Fruit fly (Drosophila melanogaster) whole organism, embryonic: ENCODE results near the gene Pif1A.

Experiments used
- Ada2b ChIP-seq: fragments of 200-800 bp; sonication (Bioruptor generic); IDR thresholded peaks from 2 replicates; pipeline ENCODE4 v1.3.6; 2022; ENCODE audit warnings: missing biosample characterization, missing genetic modification characterization
- CG10979 ChIP-seq: fragments of 200-800 bp; sonication (Bioruptor generic); optimal IDR thresholded peaks from 2 replicates; lab custom pipeline; 2018; ENCODE audit warnings: missing biosample characterization, mild to moderate bottlenecking, missing genetic modification characterization, moderate library complexity
- CG13287 ChIP-seq: fragments of 200-800 bp; sonication (Bioruptor generic); IDR thresholded peaks from 2 replicates; pipeline ENCODE4 v1.3.6; 2022; ENCODE audit warnings: missing biosample characterization, missing genetic modification characterization; ENCODE audit not compliant: partially characterized antibody
- CG14441 ChIP-seq: fragments of 200-800 bp; sonication (Bioruptor generic); IDR thresholded peaks from 2 replicates; pipeline ENCODE4 v1.3.6; 2022; ENCODE audit warnings: missing biosample characterization, missing genetic modification characterization
- CG17361 ChIP-seq: fragments of 200-800 bp; sonication (Bioruptor generic); IDR thresholded peaks from 3 replicates; pipeline ENCODE4 v1.3.6; 2022; ENCODE audit warnings: missing biosample characterization, missing genetic modification characterization
- CG3065 ChIP-seq: fragments of 200-800 bp; sonication (Bioruptor generic); optimal IDR thresholded peaks from 2 replicates; lab custom pipeline; 2016; ENCODE audit warnings: missing biosample characterization, missing genetic modification characterization
- CG32532 ChIP-seq: fragments of 200-800 bp; sonication (Bioruptor generic); IDR thresholded peaks from 2 replicates; pipeline ENCODE4 v1.3.6; 2022; ENCODE audit warnings: missing biosample characterization, missing genetic modification characterization
- CG33213 ChIP-seq: fragments of 200-800 bp; sonication (Bioruptor generic); optimal IDR thresholded peaks from 3 replicates; lab custom pipeline; 2016; ENCODE audit warnings: missing biosample characterization, missing genetic modification characterization
- CG43689 ChIP-seq: fragments of 200-800 bp; sonication (Bioruptor generic); IDR thresholded peaks from 2 replicates; pipeline ENCODE4 v1.3.6; 2022; ENCODE audit warnings: missing biosample characterization, missing genetic modification characterization
- CG6813 ChIP-seq: fragments of 200-800 bp; sonication (Bioruptor generic); optimal IDR thresholded peaks from 2 replicates; lab custom pipeline; 2017; ENCODE audit warnings: missing biosample characterization, missing genetic modification characterization, mild to moderate bottlenecking, moderate library complexity, missing genetic modification reagents
- CG6854 ChIP-seq: fragments of 200-800 bp; sonication (Bioruptor generic); optimal IDR thresholded peaks from 3 replicates; lab custom pipeline; 2017; ENCODE audit warnings: missing biosample characterization, mild to moderate bottlenecking, missing genetic modification characterization
- CG7271 ChIP-seq: fragments of 200-800 bp; sonication (Bioruptor generic); optimal IDR thresholded peaks from 2 replicates; lab custom pipeline; 2018; ENCODE audit warnings: missing biosample characterization, mild to moderate bottlenecking, missing genetic modification characterization, moderate library complexity
- CG8765 ChIP-seq: fragments of 200-800 bp; sonication (Bioruptor generic); IDR thresholded peaks from 2 replicates; pipeline ENCODE4 v1.3.6; 2022; ENCODE audit warnings: missing biosample characterization, missing genetic modification characterization
- CG9727 ChIP-seq: fragments of 200-800 bp; sonication (Bioruptor generic); optimal IDR thresholded peaks from 3 replicates; lab custom pipeline; 2017; ENCODE audit warnings: missing biosample characterization, mild to moderate bottlenecking, missing genetic modification characterization
- CG9876 ChIP-seq: fragments of 200-800 bp; sonication (Bioruptor generic); optimal IDR thresholded peaks from 2 replicates; lab custom pipeline; 2016; ENCODE audit warnings: missing biosample characterization, missing genetic modification characterization
- CHES-1-like ChIP-seq: fragments of 200-800 bp; sonication (Bioruptor generic); optimal IDR thresholded peaks from 2 replicates; lab custom pipeline; 2016; ENCODE audit warnings: missing biosample characterization, missing genetic modification characterization
- Chrac-16 ChIP-seq: fragments of 200-800 bp; sonication (Bioruptor generic); optimal IDR thresholded peaks from 3 replicates; lab custom pipeline; 2016; ENCODE audit warnings: missing biosample characterization, missing genetic modification characterization
- Gug ChIP-seq: fragments of 200-800 bp; sonication (Bioruptor generic); IDR thresholded peaks from 4 replicates; pipeline ENCODE4 v1.3.6; 2022; ENCODE audit warnings: missing biosample characterization, missing genetic modification characterization
- H15 ChIP-seq: fragments of 200-800 bp; sonication (Bioruptor generic); IDR thresholded peaks from 3 replicates; pipeline ENCODE4 v1.3.6; 2022; ENCODE audit warnings: missing biosample characterization, missing genetic modification characterization
- Hr51 ChIP-seq, 2 experiments: fragments of 200-800 bp; sonication (Bioruptor generic); optimal IDR thresholded peaks; 2 replicates in 1 of 2; 3 replicates in 1 of 2; lab custom pipeline; 2016 to 2018; ENCODE audit warnings: missing biosample characterization in 2 of 2, missing genetic modification characterization in 2 of 2, mild to moderate bottlenecking in 1 of 2, moderate library complexity in 1 of 2
- Hsf ChIP-seq: fragments of 200-800 bp; sonication (Bioruptor generic); optimal IDR thresholded peaks from 3 replicates; lab custom pipeline; 2016; ENCODE audit warnings: missing biosample characterization, missing genetic modification characterization
- Jarid2 ChIP-seq: fragments of 200-800 bp; sonication (Bioruptor generic); optimal IDR thresholded peaks from 3 replicates; lab custom pipeline; 2017; ENCODE audit warnings: mild to moderate bottlenecking, missing biosample characterization, missing genetic modification reagents, missing genetic modification characterization
- Optix ChIP-seq: fragments of 200-800 bp; sonication (Bioruptor generic); IDR thresholded peaks from 3 replicates; pipeline ENCODE4 v1.3.6; 2022; ENCODE audit warnings: missing biosample characterization, missing genetic modification characterization
- Rfx ChIP-seq: fragments of 200-800 bp; sonication (Bioruptor generic); IDR thresholded peaks from 2 replicates; pipeline ENCODE4 v1.3.6; 2022; ENCODE audit warnings: missing biosample characterization, missing genetic modification characterization
- Rx ChIP-seq: fragments of 200-800 bp; sonication (Bioruptor generic); IDR thresholded peaks from 2 replicates; pipeline ENCODE4 v1.3.6; 2022; ENCODE audit warnings: missing biosample characterization, missing genetic modification characterization
- aop ChIP-seq: fragments of 200-800 bp; sonication (Bioruptor generic); IDR thresholded peaks from 2 replicates; pipeline ENCODE4 v1.3.6; 2022; ENCODE audit warnings: missing biosample characterization, missing genetic modification characterization
- bab2 ChIP-seq: fragments of 200-800 bp; sonication (Bioruptor generic); optimal IDR thresholded peaks from 2 replicates; lab custom pipeline; 2016; ENCODE audit warnings: missing biosample characterization, missing genetic modification characterization
- bcd ChIP-seq: fragments of 200-800 bp; sonication (Bioruptor generic); optimal IDR thresholded peaks from 2 replicates; lab custom pipeline; 2017; ENCODE audit warnings: missing biosample characterization, mild to moderate bottlenecking, missing genetic modification characterization
- cas ChIP-seq: fragments of 200-800 bp; sonication (Bioruptor generic); IDR thresholded peaks from 2 replicates; pipeline ENCODE4 v1.3.6; 2022; ENCODE audit warnings: missing biosample characterization, missing genetic modification characterization
- chinmo ChIP-seq: fragments of 200-800 bp; sonication (Bioruptor generic); IDR thresholded peaks from 4 replicates; pipeline ENCODE4 v1.3.6; 2022; ENCODE audit warnings: missing biosample characterization, missing genetic modification characterization; ENCODE audit not compliant: partially characterized antibody
- chn ChIP-seq: fragments of 200-800 bp; sonication (Bioruptor generic); optimal IDR thresholded peaks from 2 replicates; lab custom pipeline; 2016; ENCODE audit warnings: missing biosample characterization, missing genetic modification characterization
- exex ChIP-seq: fragments of 200-800 bp; sonication (Bioruptor generic); optimal IDR thresholded peaks from 4 replicates; lab custom pipeline; 2018; ENCODE audit warnings: missing biosample characterization, mild to moderate bottlenecking, missing genetic modification characterization, moderate library complexity
- hkb ChIP-seq, 2 experiments: fragments of 200-800 bp in 1 of 2; fragments of >200 bp in 1 of 2; sonication (Bioruptor generic) in 1 of 2; IDR thresholded peaks in 1 of 2; optimal IDR thresholded peaks in 1 of 2; 2 replicates each; pipeline versions ENCODE4 v1.3.6 to Lab custom; 2017 to 2022; ENCODE audit warnings: missing biosample characterization in 1 of 2, missing genetic modification characterization in 1 of 2
- lilli ChIP-seq: fragments of 200-800 bp; sonication (Bioruptor generic); optimal IDR thresholded peaks from 3 replicates; lab custom pipeline; 2016; ENCODE audit warnings: missing biosample characterization, missing genetic modification characterization
- org-1 ChIP-seq: fragments of 200-800 bp; sonication (Bioruptor generic); optimal IDR thresholded peaks from 2 replicates; lab custom pipeline; 2017; ENCODE audit warnings: missing biosample characterization, missing genetic modification characterization
- schlank ChIP-seq: fragments of 200-800 bp; sonication (Bioruptor generic); optimal IDR thresholded peaks from 2 replicates; lab custom pipeline; 2018; ENCODE audit warnings: missing biosample characterization, mild to moderate bottlenecking, missing genetic modification characterization
- tin ChIP-seq: fragments of 200-800 bp; sonication (Bioruptor generic); optimal IDR thresholded peaks from 3 replicates; lab custom pipeline; 2016; ENCODE audit warnings: missing biosample characterization, missing genetic modification characterization
- tx ChIP-seq: fragments of 200-800 bp; sonication (Bioruptor generic); optimal IDR thresholded peaks from 2 replicates; lab custom pipeline; 2016; ENCODE audit warnings: missing biosample characterization, missing genetic modification characterization

Gene Pif1A

dm6 chr3R:8784788-8785187 is 16.2 kb downstream of the Pif1A start (continued):
- TF ChIP-seq CG43689 (0 out of 2 replicates have a peak, but pooled peaks have one; percentile 36), tin (GFP tag; lab: Kevin White, UChicago) (peak; percentile 30), org-1 (peak; percentile 41), chn (peak; percentile 23), Chrac-16 (GFP tag; lab: Kevin White, UChicago) (peak; percentile 28), Rfx (GFP tag; lab: Robert Waterston, UW) (peak; percentile 84), Gug (GFP tag; lab: Robert Waterston, UW) (0 out of 4 replicates have a peak, but pooled peaks have one; percentile 2), CG6813 (peak; percentile 17), Ada2b (GFP tag; lab: Robert Waterston, UW) (peak; percentile 77), Rx (GFP tag; lab: Robert Waterston, UW) (peak; percentile 37; the same call in 1 of the 2 replicates), Optix (GFP tag; lab: Robert Waterston, UW) (no peak), CG17361 (GFP tag; lab: Robert Waterston, UW) (no peak), H15 (GFP tag; lab: Robert Waterston, UW) (peak; percentile 54; the same call in 1 of the 3 replicates), CG14441 (peak; percentile 68), CG32532 (GFP tag; lab: Robert Waterston, UW) (peak; percentile 80), Hsf (GFP tag; lab: Kevin White, UChicago) (peak; percentile 43), Hr51 (GFP tag; optimal IDR thresholded peaks at IDR 0.05; lab: Kevin White, UChicago) (no peak), hkb (optimal IDR thresholded peaks at IDR 0.05; lab: Kevin White, UChicago) (no peak), hkb (GFP tag; IDR thresholded peaks at IDR 0.05; lab: Robert Waterston, UW) (peak; percentile 48; the same call in 1 of the 2 replicates), bcd (GFP tag; lab: Kevin White, UChicago) (peak; percentile 38), CG9727 (peak; percentile 38), tx (GFP tag; lab: Kevin White, UChicago) (peak; percentile 41), CG7271 (tag; lab: Kevin White, UChicago) (no peak)

dm6 chr3R:8780689-8781088 is 20.3 kb downstream of the Pif1A start, which contains the start of gene CG33189:
Gene CG33189, minus strand, starts transcription at chr3R:8780789.
- no peak for TF ChIP-seq exex (tag; lab: Kevin White, UChicago)
- no peak for TF ChIP-seq lilli (GFP tag; lab: Kevin White, UChicago)
- no peak for TF ChIP-seq CG6854
- no peak for TF ChIP-seq CG3065
- TF ChIP-seq CG8765 (GFP tag; lab: Robert Waterston, UW), result no peak
- TF ChIP-seq bab2, result no peak

dm6 chr3R:8779823-8780222 is 21.2 kb downstream of the Pif1A start, which contains the start of gene CG33191:
Gene CG33191, minus strand, starts transcription at chr3R:8779923.
- TF ChIP-seq chinmo (GFP tag; lab: Robert Waterston, UW) (no peak), aop (GFP tag; lab: Robert Waterston, UW) (no peak), schlank (no peak), CG10979 (tag; lab: Kevin White, UChicago) (no peak), CG33213 (no peak), CG9876 (GFP tag; lab: Kevin White, UChicago) (no peak), CHES-1-like (GFP tag; lab: Kevin White, UChicago) (no peak)

dm6 chr3R:8773135-8773534 is 27.8 kb downstream of the Pif1A start, which contains the start of gene CG34301:
Gene CG34301, plus strand, starts transcription at chr3R:8773435.
- TF ChIP-seq cas (GFP tag; lab: Robert Waterston, UW) (no peak), CG13287 (GFP tag; lab: Robert Waterston, UW) (0 out of 2 replicates have a peak, but pooled peaks have one; percentile 9), Jarid2 (GFP tag; lab: Kevin White, UChicago) (peak; percentile 13)
